Fruit fly (Drosophila melanogaster) whole organism, prepupa: ENCODE results near the gene gpp.

Experiments used
- Blimp-1 ChIP-seq: fragments of 200-800 bp; sonication (Bioruptor generic); optimal IDR thresholded peaks from 3 replicates; lab custom pipeline; 2017; ENCODE audit warnings: missing biosample characterization, missing genetic modification characterization, mild to moderate bottlenecking, moderate library complexity, missing genetic modification reagents
- CG10669 ChIP-seq: fragments of 200-800 bp; sonication (Bioruptor generic); optimal IDR thresholded peaks from 3 replicates; lab custom pipeline; 2018; ENCODE audit warnings: missing biosample characterization, mild to moderate bottlenecking, missing genetic modification characterization, moderate library complexity
- CG6792 ChIP-seq: fragments of 200-800 bp; sonication (Bioruptor generic); optimal IDR thresholded peaks from 3 replicates; lab custom pipeline; 2016; ENCODE audit warnings: missing biosample characterization, missing genetic modification characterization
- Sox14 ChIP-seq: fragments of 200-800 bp; sonication (Bioruptor generic); optimal IDR thresholded peaks from 3 replicates; lab custom pipeline; 2016; ENCODE audit warnings: missing biosample characterization, missing genetic modification characterization
- salr ChIP-seq, 2 experiments: fragments of 200-800 bp; sonication (Bioruptor generic); optimal IDR thresholded peaks; 3 replicates each; lab custom pipeline; 2016 to 2018; ENCODE audit warnings: missing biosample characterization in 2 of 2, missing genetic modification characterization in 2 of 2, mild to moderate bottlenecking in 1 of 2
- topi ChIP-seq: fragments of 200-800 bp; sonication (Bioruptor generic); optimal IDR thresholded peaks from 3 replicates; lab custom pipeline; 2016; ENCODE audit warnings: missing biosample characterization, missing genetic modification characterization

DNA sequence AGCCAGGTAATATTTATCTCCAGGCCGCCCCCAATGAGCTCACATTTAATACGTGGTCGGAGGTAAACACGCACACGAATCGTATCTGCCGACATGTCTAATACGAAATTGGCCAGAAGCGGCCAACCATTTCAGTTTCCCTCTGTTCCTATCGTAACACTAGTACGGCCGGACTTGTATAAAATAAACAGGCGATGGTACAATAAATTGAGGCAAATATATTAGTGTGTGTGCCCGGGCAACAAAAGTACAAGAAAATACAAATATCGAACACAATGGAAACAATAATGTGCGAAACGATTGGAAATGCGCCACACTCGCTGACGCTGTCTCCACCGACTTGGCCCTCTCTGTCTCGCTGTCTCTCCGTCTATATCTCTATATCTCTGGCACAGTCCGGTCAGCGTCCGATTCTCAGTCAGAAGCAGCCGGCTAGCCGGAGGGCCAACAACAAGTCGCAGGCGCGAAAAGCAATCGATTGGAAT, 71.3 kb downstream of the gpp start, which contains the start of gene CG15186:
- TF ChIP-seq CG6792 = no peak
- no peak for TF ChIP-seq Blimp-1 (GFP tag; lab: Kevin White, UChicago)
- no peak for TF ChIP-seq topi (GFP tag; lab: Kevin White, UChicago)
- no peak for TF ChIP-seq Sox14
- TF ChIP-seq CG10669 (GFP tag; lab: Kevin White, UChicago) = no peak
- no peak for TF ChIP-seq salr (GFP tag; optimal IDR thresholded peaks at IDR 0.05; lab: Kevin White, UChicago)
